Worm (Caenorhabditis elegans) whole organism, midembryonic: ENCODE results near the gene Y45F10B.13.
"Not testable (repeated sequence)": the region's sequence is repeated elsewhere in the genome, so short reads cannot be mapped to it uniquely, and the experiment has no call there.

Source experiments
- cog-1 ChIP-seq: sonication (generic microtip); optimal IDR thresholded peaks from 2 replicates; lab custom pipeline; 2016; ENCODE audit warnings: missing genetic modification characterization, missing compliant biosample characterization
- klf-2 ChIP-seq: fragments of 200-800 bp; sonication (Bioruptor generic); conservative IDR thresholded peaks from 2 replicates; pipeline ENCODE4 v1.3.6; 2022; ENCODE audit warnings: missing genetic modification reagents, missing genetic modification characterization, missing compliant biosample characterization
- ref-1 ChIP-seq: fragments of 200-800 bp; sonication (Bioruptor generic); conservative IDR thresholded peaks from 2 replicates; pipeline ENCODE4 v1.3.6; 2022; ENCODE audit warnings: missing genetic modification reagents, missing genetic modification characterization, missing compliant biosample characterization
- ztf-23 ChIP-seq: fragments of 200-800 bp; sonication (Bioruptor generic); IDR thresholded peaks from 2 replicates; pipeline ENCODE4 v1.3.6; 2022; ENCODE audit warnings: missing genetic modification reagents, missing genetic modification characterization, missing compliant biosample characterization
- ztf-29 ChIP-seq: fragments of 200-800 bp; sonication (Bioruptor generic); IDR thresholded peaks from 2 replicates; pipeline ENCODE4 v1.3.6; 2022; ENCODE audit warnings: missing genetic modification reagents, missing genetic modification characterization, missing compliant biosample characterization

ce11 chrIV:13578953-13579352 lies 17.4 kb upstream of the Y45F10B.13 start, which contains the start of gene sru-16:
- TF ChIP-seq klf-2 (GFP tag; lab: Robert Waterston, UW); ztf-29 (GFP tag; lab: Robert Waterston, UW); ztf-23 (GFP tag; lab: Robert Waterston, UW); ref-1 (GFP tag; lab: Robert Waterston, UW); cog-1 (tag; lab: Kevin White, UChicago): not testable (repeated sequence)
